Worm (Caenorhabditis elegans) whole organism, L4 larva: Measurements from ENCODE around the gene zip-10.
A peak's percentile ranks its signal among the peaks of the same experiment; 100 is the strongest.

Experiments
- D1046.2 ChIP-seq: fragments of 200-800 bp; sonication (Bioruptor generic); IDR thresholded peaks from 2 replicates; pipeline ENCODE4 v1.3.6; 2022; ENCODE audit warnings: missing genetic modification characterization, missing compliant biosample characterization
- F26F4.8 ChIP-seq: fragments of 200-800 bp; sonication (Bioruptor generic); conservative IDR thresholded peaks from 2 replicates; pipeline ENCODE4 v1.3.6; 2022; ENCODE audit warnings: missing genetic modification characterization, missing compliant biosample characterization
- F37D6.2 ChIP-seq: sonication (generic microtip); optimal IDR thresholded peaks from 2 replicates; lab custom pipeline; 2016; ENCODE audit warnings: mild to moderate bottlenecking, missing genetic modification characterization, missing compliant biosample characterization
- R02D3.7 ChIP-seq: fragments of 150-350 bp; sonication (generic microtip); optimal IDR thresholded peaks from 3 replicates; lab custom pipeline; 2014; ENCODE audit warnings: missing biosample characterization, missing genetic modification characterization
- Y48G9A.11 ChIP-seq: fragments of 200-800 bp; sonication (Bioruptor generic); IDR thresholded peaks from 2 replicates; pipeline ENCODE4 v1.3.6; 2022; ENCODE audit warnings: missing genetic modification reagents, missing genetic modification characterization, missing compliant biosample characterization
- Y5F2A.4 ChIP-seq: fragments of 200-800 bp; sonication (Bioruptor generic); optimal IDR thresholded peaks from 2 replicates; lab custom pipeline; 2018; ENCODE audit warnings: mild to moderate bottlenecking, missing genetic modification characterization, missing compliant biosample characterization
- Y75B8A.6 ChIP-seq: fragments of 200-800 bp; sonication (Bioruptor generic); IDR thresholded peaks from 2 replicates; pipeline ENCODE4 v1.3.6; 2022; ENCODE audit warnings: missing genetic modification reagents, missing genetic modification characterization, missing compliant biosample characterization
- aly-2 ChIP-seq: sonication (generic microtip); optimal IDR thresholded peaks from 2 replicates; lab custom pipeline; 2018; ENCODE audit warnings: missing biosample characterization, missing genetic modification characterization
- ceh-20 ChIP-seq: fragments of 200-800 bp; sonication (Bioruptor generic); IDR thresholded peaks from 2 replicates; pipeline ENCODE4 v1.3.6; 2022; ENCODE audit warnings: missing genetic modification reagents, missing genetic modification characterization, missing compliant biosample characterization
- ces-1 ChIP-seq: fragments of 150-350 bp; sonication (generic microtip); optimal IDR thresholded peaks from 4 replicates; lab custom pipeline; 2014; ENCODE audit warnings: missing biosample characterization, missing genetic modification reagents, missing genetic modification characterization
- cey-2 ChIP-seq: sonication (generic microtip); optimal IDR thresholded peaks from 3 replicates; lab custom pipeline; 2017; ENCODE audit warnings: missing genetic modification characterization, mild to moderate bottlenecking, missing compliant biosample characterization, antibody characterized with exemption, borderline replicate concordance; ENCODE audit not compliant: insufficient read depth
- daf-16 ChIP-seq, 3 experiments: sonication (generic microtip); optimal IDR thresholded peaks; 2 replicates each; lab custom pipeline; 2016 to 2017; ENCODE audit warnings: missing genetic modification characterization in 3 of 3, missing genetic modification reagents in 3 of 3, mild to moderate bottlenecking in 2 of 3, missing compliant biosample characterization in 2 of 3, missing biosample characterization in 1 of 3, moderate library complexity in 1 of 3
- daf-19 ChIP-seq: fragments of 200-800 bp; sonication (Bioruptor generic); conservative IDR thresholded peaks from 2 replicates; pipeline ENCODE4 v1.3.6; 2022; ENCODE audit warnings: missing genetic modification characterization, missing compliant biosample characterization
- daf-8 ChIP-seq: fragments of 200-800 bp; sonication (Bioruptor generic); IDR thresholded peaks from 2 replicates; pipeline ENCODE4 v1.3.6; 2022; ENCODE audit warnings: missing genetic modification characterization, missing compliant biosample characterization
- dmd-8 ChIP-seq: fragments of 200-800 bp; sonication (Bioruptor generic); IDR thresholded peaks from 2 replicates; pipeline ENCODE4 v1.3.6; 2022; ENCODE audit warnings: missing genetic modification characterization, missing compliant biosample characterization
- dmd-9 ChIP-seq: fragments of 200-800 bp; sonication (Bioruptor generic); IDR thresholded peaks from 2 replicates; pipeline ENCODE4 v1.3.6; 2022; ENCODE audit warnings: missing genetic modification reagents, missing genetic modification characterization, missing compliant biosample characterization
- dpl-1 ChIP-seq: fragments of 150-350 bp; optimal IDR thresholded peaks from 2 replicates; lab custom pipeline; 2014; ENCODE audit warnings: missing biosample characterization, missing genetic modification reagents, missing genetic modification characterization
- dve-1 ChIP-seq: sonication (generic microtip); optimal IDR thresholded peaks from 2 replicates; lab custom pipeline; 2017; ENCODE audit warnings: antibody characterized with exemption, mild to moderate bottlenecking, missing genetic modification characterization, missing compliant biosample characterization; ENCODE audit not compliant: insufficient read depth
- egl-43 ChIP-seq: fragments of 200-800 bp; sonication (Bioruptor generic); IDR thresholded peaks from 2 replicates; pipeline ENCODE4 v1.3.6; 2022; ENCODE audit warnings: missing genetic modification reagents, missing genetic modification characterization, missing compliant biosample characterization
- fkh-10 ChIP-seq: fragments of 150-350 bp; optimal IDR thresholded peaks from 2 replicates; lab custom pipeline; 2014; ENCODE audit warnings: missing biosample characterization, missing genetic modification reagents, missing genetic modification characterization
- fos-1 ChIP-seq: fragments of 150-350 bp; optimal IDR thresholded peaks from 2 replicates; lab custom pipeline; 2014; ENCODE audit warnings: missing biosample characterization, missing genetic modification characterization
- gei-8 ChIP-seq: fragments of 200-800 bp; sonication (Bioruptor generic); optimal IDR thresholded peaks from 2 replicates; lab custom pipeline; 2018; ENCODE audit warnings: mild to moderate bottlenecking, missing genetic modification characterization, missing compliant biosample characterization
- hif-1 ChIP-seq, 2 experiments: sonication (generic microtip); optimal IDR thresholded peaks; 2 replicates each; lab custom pipeline; 2016 to 2017; ENCODE audit warnings: missing compliant biosample characterization in 2 of 2, missing genetic modification characterization in 2 of 2, missing genetic modification reagents in 2 of 2, missing genotype in 2 of 2, mild to moderate bottlenecking in 1 of 2
- hlh-11 ChIP-seq: fragments of 200-800 bp; sonication (Bioruptor generic); optimal IDR thresholded peaks from 2 replicates; lab custom pipeline; 2018; ENCODE audit warnings: mild to moderate bottlenecking, missing genetic modification characterization, missing compliant biosample characterization
- hlh-30 ChIP-seq: sonication (generic microtip); optimal IDR thresholded peaks from 2 replicates; lab custom pipeline; 2017; ENCODE audit warnings: antibody characterized with exemption, mild to moderate bottlenecking, missing genetic modification characterization, missing compliant biosample characterization; ENCODE audit not compliant: insufficient read depth
- hmg-1.1 ChIP-seq: fragments of 200-800 bp; sonication (Bioruptor generic); IDR thresholded peaks from 2 replicates; pipeline ENCODE4 v1.3.6; 2022; ENCODE audit warnings: missing genetic modification reagents, missing genetic modification characterization, missing compliant biosample characterization
- lim-7 ChIP-seq: fragments of 200-800 bp; sonication (Bioruptor generic); IDR thresholded peaks from 2 replicates; pipeline ENCODE4 v1.3.6; 2022; ENCODE audit warnings: missing genetic modification characterization, missing compliant biosample characterization
- lin-1 ChIP-seq: fragments of 200-800 bp; sonication (Bioruptor generic); IDR thresholded peaks from 2 replicates; pipeline ENCODE4 v1.3.6; 2022; ENCODE audit warnings: missing genetic modification reagents, missing genetic modification characterization, missing compliant biosample characterization
- lin-29 ChIP-seq: fragments of 200-800 bp; sonication (Bioruptor generic); IDR thresholded peaks from 2 replicates; pipeline ENCODE4 v1.3.6; 2022; ENCODE audit warnings: missing genetic modification reagents, missing genetic modification characterization, missing compliant biosample characterization
- lir-3 ChIP-seq: sonication (generic microtip); optimal IDR thresholded peaks from 2 replicates; lab custom pipeline; 2016; ENCODE audit warnings: mild to moderate bottlenecking, missing genetic modification characterization, missing compliant biosample characterization
- mdt-29 ChIP-seq: fragments of 200-800 bp; sonication (Bioruptor generic); IDR thresholded peaks from 2 replicates; pipeline ENCODE4 v1.3.6; 2022; ENCODE audit warnings: missing genetic modification reagents, missing genetic modification characterization, missing compliant biosample characterization
- mxl-2 ChIP-seq: fragments of 200-800 bp; sonication (Bioruptor generic); conservative IDR thresholded peaks from 2 replicates; pipeline ENCODE4 v1.3.6; 2022; ENCODE audit warnings: missing genetic modification reagents, missing genetic modification characterization, missing compliant biosample characterization
- nhr-10 ChIP-seq: fragments of 150-350 bp; optimal IDR thresholded peaks from 2 replicates; lab custom pipeline; 2014; ENCODE audit warnings: missing biosample characterization, missing genetic modification characterization
- nhr-111 ChIP-seq: fragments of 200-800 bp; sonication (Bioruptor generic); optimal IDR thresholded peaks from 2 replicates; lab custom pipeline; 2018; ENCODE audit warnings: mild to moderate bottlenecking, missing genetic modification characterization, missing compliant biosample characterization
- nhr-25 ChIP-seq: sonication (generic microtip); optimal IDR thresholded peaks from 2 replicates; lab custom pipeline; 2017; ENCODE audit warnings: missing genetic modification characterization, mild to moderate bottlenecking, missing compliant biosample characterization, antibody characterized with exemption, moderate library complexity, borderline replicate concordance; ENCODE audit not compliant: insufficient read depth
- nhr-28 ChIP-seq: fragments of 150-350 bp; optimal IDR thresholded peaks from 2 replicates; lab custom pipeline; 2014; ENCODE audit warnings: missing biosample characterization, missing genetic modification characterization
- nhr-41 ChIP-seq: fragments of 200-800 bp; sonication (Bioruptor generic); IDR thresholded peaks from 2 replicates; pipeline ENCODE4 v1.3.6; 2022; ENCODE audit warnings: missing genetic modification reagents, missing genetic modification characterization, missing compliant biosample characterization
- nhr-48 ChIP-seq: sonication (generic microtip); optimal IDR thresholded peaks from 2 replicates; lab custom pipeline; 2016; ENCODE audit warnings: mild to moderate bottlenecking, missing genetic modification characterization, missing compliant biosample characterization
- nhr-77 ChIP-seq: fragments of 150-350 bp; optimal IDR thresholded peaks from 2 replicates; lab custom pipeline; 2014; ENCODE audit warnings: missing biosample characterization, missing genetic modification characterization
- pqm-1 ChIP-seq: sonication (generic microtip); optimal IDR thresholded peaks from 2 replicates; lab custom pipeline; 2017; ENCODE audit warnings: missing biosample characterization, missing genetic modification characterization
- snpc-1.2 ChIP-seq: fragments of 200-800 bp; sonication (Bioruptor generic); IDR thresholded peaks from 2 replicates; pipeline ENCODE4 v1.3.6; 2022; ENCODE audit warnings: missing genetic modification reagents, missing genetic modification characterization, missing compliant biosample characterization
- spr-3 ChIP-seq: fragments of 200-800 bp; sonication (Bioruptor generic); optimal IDR thresholded peaks from 2 replicates; lab custom pipeline; 2018; ENCODE audit warnings: mild to moderate bottlenecking, missing genetic modification characterization, missing compliant biosample characterization
- tra-1 ChIP-seq: fragments of 200-800 bp; sonication (Bioruptor generic); IDR thresholded peaks from 2 replicates; pipeline ENCODE4 v1.3.6; 2022; ENCODE audit warnings: missing genetic modification reagents, missing genetic modification characterization, missing compliant biosample characterization
- unc-130 ChIP-seq: sonication (generic microtip); optimal IDR thresholded peaks from 2 replicates; lab custom pipeline; 2016; ENCODE audit warnings: missing genetic modification reagents, missing genetic modification characterization, missing compliant biosample characterization
- unc-39 ChIP-seq: sonication (generic microtip); optimal IDR thresholded peaks from 2 replicates; lab custom pipeline; 2017; ENCODE audit warnings: missing biosample characterization, missing genetic modification characterization
- unc-62 ChIP-seq, 3 experiments: fragments of 150-350 bp in 1 of 3; sonication (generic microtip); optimal IDR thresholded peaks in 2 of 3; peaks in 1 of 3; 1 replicate in 1 of 3; 2 replicates in 2 of 3; lab custom pipeline; 2014 to 2017; ENCODE audit warnings: missing biosample characterization in 3 of 3, missing genetic modification characterization in 3 of 3, missing genetic modification reagents in 3 of 3, missing genotype in 1 of 3
- vab-7 ChIP-seq: fragments of 200-800 bp; sonication (Bioruptor generic); IDR thresholded peaks from 2 replicates; pipeline ENCODE4 v1.3.6; 2022; ENCODE audit warnings: missing genetic modification reagents, missing genetic modification characterization, missing compliant biosample characterization
- zfp-2 ChIP-seq: sonication (generic microtip); optimal IDR thresholded peaks from 2 replicates; lab custom pipeline; 2016; ENCODE audit warnings: mild to moderate bottlenecking, missing genetic modification characterization, missing compliant biosample characterization
- ztf-11 ChIP-seq: fragments of 150-350 bp; optimal IDR thresholded peaks from 2 replicates; lab custom pipeline; 2014; ENCODE audit warnings: missing biosample characterization, missing genetic modification characterization

zip-10 gene

DNA sequence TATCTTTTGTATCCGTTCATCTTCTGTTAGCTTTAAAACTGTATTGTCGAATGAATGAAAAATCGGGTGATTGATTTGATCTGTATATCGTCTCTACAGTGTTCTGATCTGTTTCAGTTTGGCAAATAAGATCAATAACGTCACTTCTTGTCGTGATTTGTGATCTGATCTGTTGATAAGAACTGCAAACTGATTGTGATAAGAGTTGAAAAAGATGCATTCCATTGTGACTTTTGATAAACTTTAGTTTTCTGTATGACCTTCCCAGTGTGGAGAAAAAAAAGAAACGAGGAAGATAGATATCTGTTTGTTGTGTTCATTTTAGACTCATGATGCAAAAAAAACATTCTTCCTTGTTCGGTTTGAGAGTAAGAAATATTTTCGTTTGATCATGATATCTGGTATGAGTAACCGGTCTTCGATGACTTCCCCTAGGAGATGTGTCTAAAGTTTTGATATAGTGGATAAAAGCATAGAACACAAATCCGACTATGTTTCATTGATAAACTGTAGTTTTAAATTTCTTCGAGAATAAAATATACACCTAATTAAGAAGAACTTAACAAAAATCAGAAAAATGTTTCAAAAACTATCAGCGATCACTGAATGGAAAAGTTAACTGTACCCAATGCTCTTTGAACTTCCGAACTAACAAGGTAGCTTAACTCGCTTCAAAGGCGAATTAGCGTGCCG, 35.6 kb downstream of the zip-10 start (continued):
- peak; percentile 65 for TF ChIP-seq nhr-48
- no peak for TF ChIP-seq unc-39 (tag; lab: Kevin White, UChicago)
- no peak for TF ChIP-seq ces-1
- no peak for TF ChIP-seq nhr-111 (GFP tag; lab: Kevin White, UChicago)
- no peak for TF ChIP-seq Y48G9A.11 (GFP tag; lab: Robert Waterston, UW)
- TF ChIP-seq nhr-28 (tag; lab: Kevin White, UChicago), result peak; percentile 68
- no peak for TF ChIP-seq F37D6.2 (tag; lab: Kevin White, UChicago)
- TF ChIP-seq zfp-2 (tag; lab: Kevin White, UChicago), result no peak
- no peak for TF ChIP-seq Y75B8A.6
- TF ChIP-seq spr-3 (GFP tag; lab: Kevin White, UChicago), result no peak
- peak; percentile 85 for TF ChIP-seq nhr-25 (tag; lab: Kevin White, UChicago)
- TF ChIP-seq nhr-10 (tag; lab: Kevin White, UChicago), result no peak
- no peak for TF ChIP-seq hmg-1.1 (GFP tag; lab: Robert Waterston, UW)
- no peak for TF ChIP-seq aly-2
- no peak for TF ChIP-seq lim-7 (GFP tag; lab: Robert Waterston, UW)
- no peak for TF ChIP-seq mxl-2 (GFP tag; lab: Robert Waterston, UW)
- TF ChIP-seq lir-3, result no peak
- no peak for TF ChIP-seq unc-62 (GFP tag; optimal IDR thresholded peaks at IDR 0.05 in 1 of 2; lab: Kevin White, UChicago)
- TF ChIP-seq unc-62 (tag; optimal IDR thresholded peaks at IDR 0.05; lab: Kevin White, UChicago), result no peak
- no peak for TF ChIP-seq D1046.2 (GFP tag; lab: Robert Waterston, UW)
- peak; percentile 76 for TF ChIP-seq hlh-30 (tag; lab: Kevin White, UChicago)
- TF ChIP-seq mdt-29, result no peak
- no peak for TF ChIP-seq nhr-77
- no peak for TF ChIP-seq egl-43
- no peak for TF ChIP-seq cey-2 (tag; lab: Kevin White, UChicago)
- no peak for TF ChIP-seq hif-1 (tag; optimal IDR thresholded peaks at IDR 0.05; lab: Kevin White, UChicago)
- no peak for TF ChIP-seq fkh-10 (GFP tag; lab: Kevin White, UChicago)
- TF ChIP-seq Y5F2A.4 (GFP tag; lab: Kevin White, UChicago), result no peak
- TF ChIP-seq tra-1 (GFP tag; lab: Robert Waterston, UW), result no peak
- peak; percentile 81 for TF ChIP-seq dve-1 (tag; lab: Kevin White, UChicago)
- no peak for TF ChIP-seq F26F4.8 (GFP tag; lab: Robert Waterston, UW)
- no peak for TF ChIP-seq unc-130 (GFP tag; lab: Kevin White, UChicago)
- no peak for TF ChIP-seq ztf-11 (tag; lab: Kevin White, UChicago)
- TF ChIP-seq lin-1 (GFP tag; lab: Robert Waterston, UW), result no peak
- no peak for TF ChIP-seq fos-1 (tag; lab: Kevin White, UChicago)
- no peak for TF ChIP-seq daf-16 (GFP tag; optimal IDR thresholded peaks at IDR 0.05; lab: Kevin White, UChicago)
- TF ChIP-seq daf-16 (tag; optimal IDR thresholded peaks at IDR 0.05; lab: Kevin White, UChicago), result no peak
- no peak for TF ChIP-seq nhr-41 (GFP tag; lab: Robert Waterston, UW)
- TF ChIP-seq dpl-1 (GFP tag; lab: Kevin White, UChicago), result no peak
- no peak for TF ChIP-seq gei-8 (GFP tag; lab: Kevin White, UChicago)
- TF ChIP-seq dmd-8 (GFP tag; lab: Robert Waterston, UW), result no peak
- TF ChIP-seq pqm-1 (tag; lab: Kevin White, UChicago), result no peak
- TF ChIP-seq daf-8, result no peak
- TF ChIP-seq ceh-20 (GFP tag; lab: Robert Waterston, UW), result no peak
- peak; percentile 52 for TF ChIP-seq hlh-11 (tag; lab: Kevin White, UChicago)
- TF ChIP-seq lin-29 (GFP tag; lab: Robert Waterston, UW), result no peak
- no peak for TF ChIP-seq daf-19 (GFP tag; lab: Robert Waterston, UW)
- TF ChIP-seq vab-7 (GFP tag; lab: Robert Waterston, UW), result no peak
- TF ChIP-seq R02D3.7 (tag; lab: Kevin White, UChicago), result no peak
- no peak for TF ChIP-seq snpc-1.2 (GFP tag; lab: Robert Waterston, UW)
- no peak for TF ChIP-seq dmd-9
